Fruit fly (Drosophila melanogaster): ENCODE data around the gene nab.

Gene nab

DNA sequence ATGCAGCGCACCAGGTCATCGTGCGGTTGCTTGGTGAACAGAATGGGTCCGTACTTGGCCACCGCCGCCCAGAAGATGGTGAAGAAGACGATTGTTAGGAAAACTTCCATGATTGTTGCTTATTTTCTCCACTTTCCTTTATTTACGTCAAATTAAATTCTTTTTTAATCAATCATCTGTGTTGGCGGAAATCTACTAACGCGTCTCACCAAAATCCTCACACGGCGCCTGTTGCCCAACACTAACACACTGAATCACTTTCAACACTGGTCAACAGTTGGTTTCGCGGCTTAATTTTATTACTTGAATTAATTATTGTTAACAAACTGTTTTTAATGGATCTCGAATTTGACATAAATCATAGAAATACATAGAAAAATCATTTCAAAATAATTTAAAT lies 25.9 kb upstream of the nab start, which contains the start of gene VhaM9.7-c (continued):
- TF ChIP-seq Rx (GFP tag; IDR thresholded peaks at IDR 0.05) (no peak), Ssrp (tag; optimal IDR thresholded peaks at IDR 0.05) (no peak), CG17385 (GFP tag; optimal IDR thresholded peaks at IDR 0.05) (peak; percentile 56), CG31388 (GFP tag; optimal IDR thresholded peaks at IDR 0.05) (no peak), lab (GFP tag; optimal IDR thresholded peaks at IDR 0.05) (peak; percentile 63), onecut (GFP tag; IDR thresholded peaks at IDR 0.05) (peak; percentile 54; the same call in 1 of the 2 replicates), jigr1 (GFP tag; IDR thresholded peaks at IDR 0.05) (no peak), oc (tag; optimal IDR thresholded peaks at IDR 0.05) (no peak), zfh1 (GFP tag; IDR thresholded peaks at IDR 0.05) (0 out of 3 replicates have a peak, but pooled peaks have one; percentile 38), hb (GFP tag; IDR thresholded peaks at IDR 0.05; ENCODE audit: partially characterized antibody) (no peak), hkb (optimal IDR thresholded peaks at IDR 0.05) (no peak), hkb (GFP tag; IDR thresholded peaks at IDR 0.05) (no peak), chif (GFP tag; optimal IDR thresholded peaks at IDR 0.05) (no peak), Myb (GFP tag; optimal IDR thresholded peaks at IDR 0.05) (peak; percentile 67), Hand (GFP tag; optimal IDR thresholded peaks at IDR 0.05) (no peak), emc (GFP tag; optimal IDR thresholded peaks at IDR 0.05) (peak; percentile 51), CG2129 (GFP tag; IDR thresholded peaks at IDR 0.05; ENCODE audit: partially characterized antibody) (no peak), CG4707 (GFP tag; optimal IDR thresholded peaks at IDR 0.05) (peak; percentile 28), NC2α (GFP tag; optimal IDR thresholded peaks at IDR 0.05) (no peak), caup (GFP tag; optimal IDR thresholded peaks at IDR 0.05; ENCODE audit: severe bottlenecking) (peak; percentile 43), Ets97D (GFP tag; optimal IDR thresholded peaks at IDR 0.05) (peak; percentile 65), NC2β (GFP tag; optimal IDR thresholded peaks at IDR 0.05) (peak; percentile 25), CG17802 (tag; optimal IDR thresholded peaks at IDR 0.05) (no peak), prd (optimal IDR thresholded peaks at IDR 0.05) (no peak), prd (GFP tag; IDR thresholded peaks at IDR 0.05) (0 out of 3 replicates have a peak, but pooled peaks have one; percentile 29), CG4730 (GFP tag; IDR thresholded peaks at IDR 0.05) (no peak), Side (GFP tag; optimal IDR thresholded peaks at IDR 0.05) (peak; percentile 26), ham (GFP tag; IDR thresholded peaks at IDR 0.05) (no peak), stwl (tag; optimal IDR thresholded peaks at IDR 0.05) (peak; percentile 96), Max (GFP tag; optimal IDR thresholded peaks at IDR 0.05) (peak; percentile 34), pzg (GFP tag; optimal IDR thresholded peaks at IDR 0.05) (peak; percentile 69), B-H1 (GFP tag; IDR thresholded peaks at IDR 0.05) (no peak), dm (GFP tag; optimal IDR thresholded peaks at IDR 0.05) (peak; percentile 0), CG10431 (GFP tag; optimal IDR thresholded peaks at IDR 0.05) (no peak), Abd-B (GFP tag; optimal IDR thresholded peaks at IDR 0.05) (peak; percentile 28), ap (GFP tag; IDR thresholded peaks at IDR 0.05) (no peak), TFAM (GFP tag; optimal IDR thresholded peaks at IDR 0.05) (no peak), Stat92E (GFP tag; optimal IDR thresholded peaks at IDR 0.05) (peak in 1 of 3 experiments; percentile 33), Dref (GFP tag; IDR thresholded peaks at IDR 0.05) (no peak), otp (GFP tag; IDR thresholded peaks at IDR 0.05) (peak; percentile 45; the same call in 1 of the 3 replicates), CG6683 (GFP tag; optimal IDR thresholded peaks at IDR 0.05) (no peak), CG13287 (GFP tag; IDR thresholded peaks at IDR 0.05; ENCODE audit: partially characterized antibody) (peak; percentile 55), CG11398 (GFP tag; optimal IDR thresholded peaks at IDR 0.05) (no peak), CG4820 (GFP tag; optimal IDR thresholded peaks at IDR 0.05) (no peak), seq (GFP tag; IDR thresholded peaks at IDR 0.05) (no peak), dpn (GFP tag; optimal IDR thresholded peaks at IDR 0.05) (peak; percentile 48 to 50), ind (GFP tag; optimal IDR thresholded peaks at IDR 0.05) (peak; percentile 38), CG1529 (GFP tag; optimal IDR thresholded peaks at IDR 0.05) (no peak), CG7987 (GFP tag; optimal IDR thresholded peaks at IDR 0.05) (peak; percentile 39), danr (GFP tag; IDR thresholded peaks at IDR 0.05) (no peak), CG9609 (GFP tag; optimal IDR thresholded peaks at IDR 0.05) (peak; percentile 53)

Measured in whole organism, embryonic.